Fruit fly (Drosophila melanogaster) whole organism, embryonic: ENCODE results near the gene CG34034.
A peak's percentile ranks its signal among the peaks of the same experiment; 100 is the strongest.

Experiments used
- Asciz ChIP-seq: fragments of 200-800 bp; sonication (Bioruptor generic); optimal IDR thresholded peaks from 2 replicates; lab custom pipeline; 2017; ENCODE audit warnings: missing biosample characterization, mild to moderate bottlenecking, missing genetic modification characterization, missing genetic modification reagents
- Awh ChIP-seq: fragments of 200-800 bp; sonication (Bioruptor generic); IDR thresholded peaks from 2 replicates; pipeline ENCODE4, ENCODE4 v1.3.6; 2022; ENCODE audit warnings: missing biosample characterization, missing genetic modification characterization
- CG10267 ChIP-seq: fragments of 200-800 bp; sonication (Bioruptor generic); optimal IDR thresholded peaks from 2 replicates; lab custom pipeline; 2018; ENCODE audit warnings: missing biosample characterization, mild to moderate bottlenecking, missing genetic modification characterization, moderate library complexity
- CG11093 ChIP-seq: fragments of 200-800 bp; sonication (Bioruptor generic); IDR thresholded peaks from 3 replicates; pipeline ENCODE4 v1.3.6; 2022; ENCODE audit warnings: missing biosample characterization, missing genetic modification characterization
- CG11723 ChIP-seq: fragments of 200-800 bp; sonication (Bioruptor generic); optimal IDR thresholded peaks from 2 replicates; lab custom pipeline; 2017; ENCODE audit warnings: missing biosample characterization, mild to moderate bottlenecking, missing genetic modification characterization
- CG12299 ChIP-seq: fragments of 200-800 bp; sonication (Bioruptor generic); optimal IDR thresholded peaks from 2 replicates; lab custom pipeline; 2018; ENCODE audit warnings: missing biosample characterization, mild to moderate bottlenecking, missing genetic modification characterization
- CG15269 ChIP-seq: fragments of 200-800 bp; sonication (Bioruptor generic); optimal IDR thresholded peaks from 2 replicates; lab custom pipeline; 2018; ENCODE audit warnings: missing biosample characterization, mild to moderate bottlenecking, missing genetic modification characterization, moderate library complexity
- CG1603 ChIP-seq: fragments of 200-800 bp; sonication (Bioruptor generic); optimal IDR thresholded peaks from 2 replicates; lab custom pipeline; 2019; ENCODE audit warnings: missing biosample characterization, mild to moderate bottlenecking, missing genetic modification characterization, moderate library complexity
- CG17186 ChIP-seq: fragments of 200-800 bp; sonication (Bioruptor generic); optimal IDR thresholded peaks from 3 replicates; lab custom pipeline; 2017; ENCODE audit warnings: missing biosample characterization, missing genetic modification reagents, missing genetic modification characterization
- CG17385 ChIP-seq: fragments of 200-800 bp; sonication (Bioruptor generic); optimal IDR thresholded peaks from 3 replicates; lab custom pipeline; 2018; ENCODE audit warnings: missing biosample characterization, mild to moderate bottlenecking, missing genetic modification characterization
- CG18011 ChIP-seq: fragments of 200-800 bp; sonication (Bioruptor generic); optimal IDR thresholded peaks from 2 replicates; lab custom pipeline; 2017; ENCODE audit warnings: missing biosample characterization, missing genetic modification characterization, mild to moderate bottlenecking, moderate library complexity, missing genotype
- CG18619 ChIP-seq: fragments of 200-800 bp; sonication (Bioruptor generic); optimal IDR thresholded peaks from 3 replicates; lab custom pipeline; 2017; ENCODE audit warnings: missing biosample characterization, mild to moderate bottlenecking, missing genetic modification characterization
- CG2116 ChIP-seq: fragments of 200-800 bp; sonication (Bioruptor generic); optimal IDR thresholded peaks from 3 replicates; lab custom pipeline; 2018; ENCODE audit warnings: missing biosample characterization, mild to moderate bottlenecking, missing genetic modification characterization
- CG2875 ChIP-seq: fragments of 200-800 bp; sonication (Bioruptor generic); optimal IDR thresholded peaks from 2 replicates; lab custom pipeline; 2017; ENCODE audit warnings: missing biosample characterization, mild to moderate bottlenecking, missing genetic modification characterization, missing genetic modification reagents
- CG3065 ChIP-seq: fragments of 200-800 bp; sonication (Bioruptor generic); optimal IDR thresholded peaks from 2 replicates; lab custom pipeline; 2016; ENCODE audit warnings: missing biosample characterization, missing genetic modification characterization
- CG4360 ChIP-seq: fragments of 200-800 bp; sonication (Bioruptor generic); IDR thresholded peaks from 2 replicates; pipeline ENCODE4 v1.3.6; 2022; ENCODE audit warnings: missing biosample characterization, missing genetic modification characterization
- CoRest ChIP-seq: fragments of 200-800 bp; sonication (Bioruptor generic); optimal IDR thresholded peaks from 3 replicates; lab custom pipeline; 2018; ENCODE audit warnings: missing biosample characterization, mild to moderate bottlenecking, missing genetic modification characterization, moderate library complexity
- Deaf1 ChIP-seq: fragments of 200-800 bp; optimal IDR thresholded peaks from 3 replicates; lab custom pipeline; 2019; ENCODE audit warnings: missing biosample characterization, mild to moderate bottlenecking, missing genetic modification characterization, moderate library complexity
- Drgx ChIP-seq: fragments of 200-800 bp; sonication (Bioruptor generic); IDR thresholded peaks from 2 replicates; pipeline ENCODE4 v1.3.6; 2022; ENCODE audit warnings: missing biosample characterization, missing genetic modification characterization
- H2.0 ChIP-seq: fragments of 200-800 bp; sonication (Bioruptor generic); IDR thresholded peaks from 2 replicates; pipeline ENCODE4 v1.3.6; 2022; ENCODE audit warnings: missing biosample characterization, missing genetic modification characterization
- HHEX ChIP-seq: fragments of 200-800 bp; sonication (Bioruptor generic); optimal IDR thresholded peaks from 3 replicates; lab custom pipeline; 2017; ENCODE audit warnings: missing biosample characterization, mild to moderate bottlenecking, missing genetic modification characterization, missing genetic modification reagents
- Med ChIP-seq: fragments of 200-800 bp; sonication (Bioruptor generic); peaks from one replicate; lab custom pipeline; 2016; ENCODE audit warnings: missing biosample characterization, missing genetic modification characterization, mild to moderate bottlenecking, inconsistent platforms, moderate library complexity
- Ptx1 ChIP-seq: fragments of 200-800 bp; sonication (Bioruptor generic); IDR thresholded peaks from 2 replicates; pipeline ENCODE4 v1.3.6; 2022; ENCODE audit warnings: missing biosample characterization, missing genetic modification characterization
- Sox102F ChIP-seq: fragments of 200-800 bp; sonication (Bioruptor generic); optimal IDR thresholded peaks from 2 replicates; lab custom pipeline; 2018; ENCODE audit warnings: missing biosample characterization, mild to moderate bottlenecking, missing genetic modification characterization, moderate library complexity
- Spps ChIP-seq: fragments of 200-800 bp; sonication (Bioruptor generic); optimal IDR thresholded peaks from 2 replicates; lab custom pipeline; 2018; ENCODE audit warnings: missing biosample characterization, mild to moderate bottlenecking, missing genetic modification characterization
- az2 ChIP-seq: fragments of 200-800 bp; sonication (Bioruptor generic); optimal IDR thresholded peaks from 3 replicates; lab custom pipeline; 2016; ENCODE audit warnings: missing biosample characterization, missing genetic modification characterization
- bbx ChIP-seq: fragments of 200-800 bp; sonication (Bioruptor generic); IDR thresholded peaks from 2 replicates; pipeline ENCODE4 v1.3.6; 2022; ENCODE audit warnings: missing biosample characterization, missing genetic modification characterization; ENCODE audit not compliant: partially characterized antibody
- cg ChIP-seq: fragments of 200-800 bp; sonication (Bioruptor generic); optimal IDR thresholded peaks from 3 replicates; lab custom pipeline; 2019; ENCODE audit warnings: missing biosample characterization, mild to moderate bottlenecking, missing genetic modification characterization, moderate library complexity
- crp ChIP-seq, 2 experiments: fragments of 200-800 bp; sonication (Bioruptor generic); optimal IDR thresholded peaks; 2 replicates in 1 of 2; 3 replicates in 1 of 2; lab custom pipeline; 2017; ENCODE audit warnings: missing biosample characterization in 2 of 2, missing genetic modification characterization in 2 of 2, mild to moderate bottlenecking in 1 of 2, moderate library complexity in 1 of 2
- eve ChIP-seq, 2 experiments: fragments of >200 bp; optimal IDR thresholded peaks; 2 replicates each; lab custom pipeline; 2017; ENCODE audit warnings: missing biosample characterization in 2 of 2, missing genetic modification characterization in 2 of 2
- fd96Cb ChIP-seq: fragments of 200-800 bp; sonication (Bioruptor generic); optimal IDR thresholded peaks from 2 replicates; lab custom pipeline; 2018; ENCODE audit warnings: missing biosample characterization, mild to moderate bottlenecking, missing genetic modification characterization, moderate library complexity
- gcm ChIP-seq: fragments of 200-800 bp; sonication (Bioruptor generic); optimal IDR thresholded peaks from 2 replicates; lab custom pipeline; 2019; ENCODE audit warnings: missing biosample characterization, mild to moderate bottlenecking, missing genetic modification characterization, moderate library complexity
- hkb ChIP-seq, 2 experiments: fragments of 200-800 bp in 1 of 2; fragments of >200 bp in 1 of 2; sonication (Bioruptor generic) in 1 of 2; IDR thresholded peaks in 1 of 2; optimal IDR thresholded peaks in 1 of 2; 2 replicates each; pipeline versions ENCODE4 v1.3.6 to Lab custom; 2017 to 2022; ENCODE audit warnings: missing biosample characterization in 1 of 2, missing genetic modification characterization in 1 of 2
- ind ChIP-seq: fragments of 200-800 bp; sonication (Bioruptor generic); optimal IDR thresholded peaks from 3 replicates; lab custom pipeline; 2016; ENCODE audit warnings: missing biosample characterization, missing genetic modification characterization
- kah ChIP-seq: fragments of 200-800 bp; sonication (Bioruptor generic); optimal IDR thresholded peaks from 2 replicates; lab custom pipeline; 2018; ENCODE audit warnings: missing biosample characterization, mild to moderate bottlenecking, missing genetic modification characterization
- kay ChIP-seq: fragments of 200-800 bp; sonication (Bioruptor generic); optimal IDR thresholded peaks from 2 replicates; lab custom pipeline; 2016; ENCODE audit warnings: missing biosample characterization, missing genetic modification characterization
- oc ChIP-seq: fragments of 200-800 bp; sonication (Bioruptor generic); optimal IDR thresholded peaks from 2 replicates; lab custom pipeline; 2018; ENCODE audit warnings: missing biosample characterization, mild to moderate bottlenecking, missing genetic modification characterization, moderate library complexity
- pnt ChIP-seq: fragments of 200-800 bp; sonication (Bioruptor generic); optimal IDR thresholded peaks from 3 replicates; lab custom pipeline; 2016; ENCODE audit warnings: missing biosample characterization, missing genetic modification characterization
- run ChIP-seq: fragments of 200-800 bp; sonication (Bioruptor generic); optimal IDR thresholded peaks from 3 replicates; lab custom pipeline; 2018; ENCODE audit warnings: missing biosample characterization, mild to moderate bottlenecking, missing genetic modification characterization
- stwl ChIP-seq: fragments of 200-800 bp; sonication (Bioruptor generic); optimal IDR thresholded peaks from 3 replicates; lab custom pipeline; 2018; ENCODE audit warnings: missing biosample characterization, mild to moderate bottlenecking, missing genetic modification characterization, moderate library complexity
- tna ChIP-seq: fragments of 200-800 bp; sonication (Bioruptor generic); IDR thresholded peaks from 2 replicates; pipeline ENCODE4 v1.3.6; 2022; ENCODE audit warnings: missing biosample characterization, missing genetic modification characterization; ENCODE audit not compliant: partially characterized antibody
- trem ChIP-seq: fragments of 200-800 bp; optimal IDR thresholded peaks from 3 replicates; lab custom pipeline; 2019; ENCODE audit warnings: missing biosample characterization, mild to moderate bottlenecking, missing genetic modification characterization, moderate library complexity
- unpg ChIP-seq: fragments of 200-800 bp; sonication (Bioruptor generic); optimal IDR thresholded peaks from 3 replicates; lab custom pipeline; 2018; ENCODE audit warnings: missing biosample characterization, mild to moderate bottlenecking, missing genetic modification characterization, moderate library complexity

Gene CG34034

DNA sequence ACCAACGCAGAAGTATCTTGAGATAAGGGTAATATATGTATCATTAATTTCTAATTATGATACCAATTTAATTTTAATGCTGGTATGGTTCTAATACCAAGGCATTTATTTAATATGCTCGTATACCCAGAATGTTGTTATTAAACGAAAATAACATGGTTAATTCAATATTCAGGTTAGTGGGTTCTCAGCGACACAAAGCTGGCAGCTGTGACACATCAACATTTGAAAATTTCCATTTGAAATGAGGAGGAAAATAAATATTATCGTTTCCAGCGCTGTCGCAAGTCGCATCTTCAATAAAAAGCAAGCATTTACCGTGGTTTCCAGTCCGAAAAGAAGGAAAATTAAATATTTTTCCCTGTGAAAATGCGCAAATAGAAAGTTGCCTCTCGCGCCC lies 8.0 kb downstream of the CG34034 start:
- TF ChIP-seq stwl, result peak; percentile 38
- TF ChIP-seq CG18011 (GFP tag; lab: Kevin White, UChicago), result peak; percentile 94
- no peak for TF ChIP-seq eve (GFP tag; optimal IDR thresholded peaks at IDR 0.05; lab: Kevin White, UChicago)
- TF ChIP-seq CG12299 (tag; lab: Kevin White, UChicago), result no peak
- TF ChIP-seq, all 482 proteins: peak for 2

- TF ChIP-seq CG4360 (GFP tag; lab: Robert Waterston, UW) (no peak), Spps (tag; lab: Kevin White, UChicago) (no peak), tna (GFP tag; lab: Robert Waterston, UW) (no peak), kah (GFP tag; lab: Kevin White, UChicago) (no peak), oc (tag; lab: Kevin White, UChicago) (peak; percentile 53), pnt (GFP tag; lab: Kevin White, UChicago) (no peak), cg (no peak), Awh (GFP tag; lab: Robert Waterston, UW) (0 out of 2 replicates have a peak, but pooled peaks have one; percentile 32), CG17186 (GFP tag; lab: Kevin White, UChicago) (no peak), Deaf1 (tag; lab: Kevin White, UChicago) (no peak), CG11723 (GFP tag; lab: Kevin White, UChicago) (no peak)
Measured at dm6 chr3R:21726593-21726992, 12.3 kb downstream of the CG34034 start.

DNA sequence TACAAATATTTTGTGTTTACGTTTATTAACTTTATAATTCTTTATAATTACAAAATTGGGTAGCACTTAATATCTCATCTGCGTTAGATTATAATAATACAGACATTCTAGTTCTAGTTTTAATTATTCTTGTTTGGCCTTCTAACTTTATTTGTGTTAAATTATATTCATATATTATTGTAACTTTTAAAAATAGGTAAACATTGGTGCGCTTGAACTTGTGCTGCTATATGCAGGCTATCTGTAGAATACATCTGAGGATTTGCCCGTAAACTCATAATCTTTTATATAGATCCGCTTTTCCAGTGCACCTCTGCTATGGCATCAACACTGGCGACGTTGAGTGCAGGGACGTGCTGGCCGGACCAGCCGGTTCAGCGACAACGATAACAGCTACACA lies 16.5 kb downstream of the CG34034 start:
- no peak for TF ChIP-seq Med (GFP tag; lab: Kevin White, UChicago)
- TF ChIP-seq CG15269 (tag; lab: Kevin White, UChicago), result no peak
- TF ChIP-seq crp (GFP tag; optimal IDR thresholded peaks at IDR 0.05; lab: Kevin White, UChicago), result no peak
- 0 out of 2 replicates have a peak, but pooled peaks have one; percentile 11 for TF ChIP-seq Drgx (GFP tag; lab: Robert Waterston, UW)
- no peak for TF ChIP-seq HHEX (GFP tag; lab: Kevin White, UChicago)

DNA sequence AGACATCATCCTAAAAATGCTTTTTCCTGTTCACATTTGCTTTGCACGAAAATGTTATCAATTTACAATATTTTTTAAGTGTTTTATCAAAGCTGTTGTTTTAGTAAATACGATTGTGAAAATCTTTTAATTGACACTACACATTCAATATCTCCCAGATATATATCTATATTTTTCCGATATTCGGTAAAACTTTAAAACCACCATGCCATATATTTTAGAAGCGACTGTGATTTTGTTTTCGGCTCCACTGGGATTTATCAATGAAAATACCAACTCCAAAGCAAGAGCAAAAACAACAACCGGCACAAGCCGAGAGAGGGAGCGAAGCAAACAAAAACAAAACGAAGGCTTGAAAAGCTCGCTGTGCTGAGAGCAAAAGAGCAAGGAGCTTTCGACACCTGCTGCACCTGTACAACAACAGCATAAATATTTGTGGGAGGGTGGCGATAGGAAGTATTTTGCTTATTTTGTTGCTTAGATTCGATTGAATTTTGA lies 18.9 kb downstream of the CG34034 start:
- TF ChIP-seq CG18619 (GFP tag; lab: Kevin White, UChicago) (peak; percentile 43), unpg (GFP tag; lab: Kevin White, UChicago) (peak; percentile 65), run (tag; lab: Kevin White, UChicago) (peak; percentile 34), Asciz (GFP tag; lab: Kevin White, UChicago) (peak; percentile 46), fd96Cb (tag; lab: Kevin White, UChicago) (peak; percentile 10), CG17385 (peak; percentile 33), CG1603 (tag; lab: Kevin White, UChicago) (peak; percentile 8), CG2116 (GFP tag; lab: Kevin White, UChicago) (peak; percentile 32), CG11093 (GFP tag; lab: Robert Waterston, UW) (0 out of 3 replicates have a peak, but pooled peaks have one; percentile 7), H2.0 (0 out of 2 replicates have a peak, but pooled peaks have one; percentile 34), Drgx (GFP tag; lab: Robert Waterston, UW) (peak; percentile 79), CG2875 (no peak), hkb (optimal IDR thresholded peaks at IDR 0.05; lab: Kevin White, UChicago) (no peak), hkb (GFP tag; IDR thresholded peaks at IDR 0.05; lab: Robert Waterston, UW) (peak; percentile 62), ind (GFP tag; lab: Kevin White, UChicago) (peak; percentile 10), Ptx1 (peak; percentile 32; the same call in 1 of the 2 replicates), bbx (no peak), CG10267 (tag; lab: Kevin White, UChicago) (peak; percentile 20), Sox102F (GFP tag; lab: Kevin White, UChicago) (peak; percentile 63), az2 (peak; percentile 10), CG3065 (GFP tag; lab: Kevin White, UChicago) (no peak), kay (GFP tag; lab: Kevin White, UChicago) (no peak), gcm (GFP tag; lab: Kevin White, UChicago) (peak; percentile 38), trem (no peak), CoRest (peak; percentile 58)
